Worm (Caenorhabditis elegans) whole organism, early embryonic: ENCODE data around the gene mgl-3.
"Not testable (repeated sequence)": the region's sequence is repeated elsewhere in the genome, so short reads cannot be mapped to it uniquely, and the experiment has no call there.

Source experiments
- B0310.2 ChIP-seq: sonication (generic microtip); optimal IDR thresholded peaks from 2 replicates; lab custom pipeline; 2016; ENCODE audit warnings: mild to moderate bottlenecking, missing genetic modification characterization, missing compliant biosample characterization
- F13C5.2 ChIP-seq: sonication (generic microtip); optimal IDR thresholded peaks from 2 replicates; lab custom pipeline; 2017; ENCODE audit warnings: mild to moderate bottlenecking, missing genetic modification characterization, inconsistent platforms, missing compliant biosample characterization
- aly-1 ChIP-seq: sonication (generic microtip); optimal IDR thresholded peaks from 2 replicates; lab custom pipeline; 2016; ENCODE audit warnings: missing genetic modification characterization, missing compliant biosample characterization
- ama-1 ChIP-seq: fragments of 150-350 bp; optimal IDR thresholded peaks from 2 replicates; lab custom pipeline; 2014
- ceh-13 ChIP-seq: fragments of 200-800 bp; sonication (Bioruptor generic); optimal IDR thresholded peaks from 2 replicates; lab custom pipeline; 2018; ENCODE audit warnings: mild to moderate bottlenecking, missing genetic modification characterization, missing compliant biosample characterization
- ceh-36 ChIP-seq: sonication (generic microtip); optimal IDR thresholded peaks from 2 replicates; lab custom pipeline; 2016; ENCODE audit warnings: missing genetic modification characterization, inconsistent platforms, missing compliant biosample characterization
- ets-7 ChIP-seq: sonication (generic microtip); optimal IDR thresholded peaks from 2 replicates; lab custom pipeline; 2016; ENCODE audit warnings: missing genotype, missing genetic modification characterization, missing compliant biosample characterization
- flt-1 ChIP-seq: fragments of 200-800 bp; sonication (Bioruptor generic); IDR thresholded peaks from 2 replicates; pipeline ENCODE4 v1.3.6; 2022; ENCODE audit warnings: missing genetic modification characterization, missing compliant biosample characterization
- hmbx-1 ChIP-seq: sonication (generic microtip); optimal IDR thresholded peaks from 2 replicates; lab custom pipeline; 2016; ENCODE audit warnings: mild to moderate bottlenecking, missing genetic modification characterization, missing compliant biosample characterization
- hmg-4 ChIP-seq: fragments of 200-800 bp; sonication (Bioruptor generic); optimal IDR thresholded peaks from 2 replicates; lab custom pipeline; 2018; ENCODE audit warnings: mild to moderate bottlenecking, missing genetic modification characterization, missing compliant biosample characterization
- hnd-1 ChIP-seq: sonication (generic microtip); optimal IDR thresholded peaks from 2 replicates; lab custom pipeline; 2016; ENCODE audit warnings: missing genetic modification characterization, missing compliant biosample characterization
- pes-1 ChIP-seq: fragments of 200-800 bp; sonication (Bioruptor generic); IDR thresholded peaks from 2 replicates; pipeline ENCODE4 v1.3.6; 2022; ENCODE audit warnings: missing genetic modification reagents, missing genetic modification characterization, missing compliant biosample characterization
- scrt-1 ChIP-seq: fragments of 200-800 bp; sonication (Bioruptor generic); IDR thresholded peaks from 2 replicates; pipeline ENCODE4 v1.3.6; 2022; ENCODE audit warnings: missing genetic modification characterization, missing compliant biosample characterization
- sea-1 ChIP-seq: fragments of 200-800 bp; sonication (Bioruptor generic); conservative IDR thresholded peaks from 2 replicates; pipeline ENCODE4 v1.3.6; 2022; ENCODE audit warnings: missing genetic modification characterization, missing compliant biosample characterization
- tbx-11 ChIP-seq: fragments of 200-800 bp; sonication (Bioruptor generic); IDR thresholded peaks from 2 replicates; pipeline ENCODE4 v1.3.6; 2022; ENCODE audit warnings: missing genetic modification characterization, missing compliant biosample characterization
- tbx-37 ChIP-seq: fragments of 200-800 bp; sonication (Bioruptor generic); conservative IDR thresholded peaks from 2 replicates; pipeline ENCODE4 v1.3.6; 2022; ENCODE audit warnings: missing genetic modification reagents, missing genetic modification characterization, missing compliant biosample characterization
- tra-4 ChIP-seq: sonication (generic microtip); optimal IDR thresholded peaks from 2 replicates; lab custom pipeline; 2017; ENCODE audit warnings: missing genetic modification characterization, missing compliant biosample characterization

The mgl-3 gene

DNA sequence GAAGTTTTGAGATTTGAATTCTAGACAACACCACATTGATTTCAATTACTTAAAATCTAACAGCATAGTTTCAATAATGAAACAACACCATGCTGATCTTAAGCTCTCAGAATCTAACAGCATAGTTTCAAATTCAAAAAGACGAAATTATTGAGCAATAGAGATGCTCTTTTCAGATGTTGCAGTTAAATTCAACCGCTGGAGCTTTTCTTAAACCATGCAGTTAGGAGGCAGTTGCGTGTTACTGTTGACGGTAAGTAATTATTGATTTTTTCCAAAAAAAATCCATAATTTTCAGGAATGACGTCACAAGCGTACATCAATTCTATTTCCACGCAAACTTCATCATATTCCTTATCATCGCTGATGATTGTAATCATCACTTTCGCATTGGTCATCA lies 43.9 kb downstream of the mgl-3 start, which contains the start of gene T11F8.5:
T11F8.5 (plus strand) TSS at position 301 of the 400 bp plus-strand sequence.
- TF ChIP-seq F13C5.2 (tag; lab: Kevin White, UChicago) (no peak), scrt-1 (GFP tag; lab: Robert Waterston, UW) (no peak), sea-1 (GFP tag; lab: Robert Waterston, UW) (no peak), ceh-13 (GFP tag; lab: Kevin White, UChicago) (no peak), tbx-11 (GFP tag; lab: Robert Waterston, UW) (no peak), flt-1 (GFP tag; lab: Robert Waterston, UW) (no peak), pes-1 (no peak), ama-1 (lab: Kevin White, UChicago) (no peak), hmg-4 (GFP tag; lab: Kevin White, UChicago) (no peak), B0310.2 (tag; lab: Kevin White, UChicago) (no peak), tra-4 (tag; lab: Kevin White, UChicago) (no peak), aly-1 (tag; lab: Kevin White, UChicago) (no peak), tbx-37 (no peak), ets-7 (tag; lab: Kevin White, UChicago) (no peak), hmbx-1 (tag; lab: Kevin White, UChicago) (no peak), hnd-1 (no peak)

DNA sequence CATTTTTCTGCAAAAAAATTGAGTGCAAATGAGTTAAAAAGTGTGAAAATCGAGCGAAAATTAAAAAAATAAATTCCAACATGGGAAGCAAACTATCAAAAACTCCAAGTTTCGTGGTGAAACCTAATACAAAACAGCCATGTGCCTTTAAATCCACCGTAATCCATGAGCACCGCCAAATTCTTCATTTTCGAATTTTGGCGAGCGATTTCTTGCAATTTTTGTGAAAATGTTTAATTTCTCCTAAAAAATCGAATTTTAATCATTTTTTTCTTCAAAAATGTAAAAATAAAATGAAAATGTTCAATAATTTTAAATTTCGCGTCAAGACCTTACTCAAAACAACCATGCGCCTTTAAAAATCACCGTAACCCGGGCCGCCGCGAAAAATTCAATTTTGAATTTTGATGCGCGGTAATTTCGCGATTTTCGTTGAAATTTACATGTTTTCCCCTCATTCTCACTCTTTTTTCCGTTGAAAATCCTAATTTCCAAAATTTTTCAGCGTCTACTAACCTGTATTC lies 47.5 kb downstream of the mgl-3 start, which contains the start of the genes snpc-3.1 and puf-7:
snpc-3.1 (minus strand) TSS at position 51 of the 524 bp plus-strand sequence.
puf-7 (plus strand) TSS at position 506 of the 524 bp plus-strand sequence.
- TF ChIP-seq sea-1 (GFP tag; lab: Robert Waterston, UW); hmg-4 (GFP tag; lab: Kevin White, UChicago); ama-1 (lab: Kevin White, UChicago): not testable (repeated sequence)

DNA sequence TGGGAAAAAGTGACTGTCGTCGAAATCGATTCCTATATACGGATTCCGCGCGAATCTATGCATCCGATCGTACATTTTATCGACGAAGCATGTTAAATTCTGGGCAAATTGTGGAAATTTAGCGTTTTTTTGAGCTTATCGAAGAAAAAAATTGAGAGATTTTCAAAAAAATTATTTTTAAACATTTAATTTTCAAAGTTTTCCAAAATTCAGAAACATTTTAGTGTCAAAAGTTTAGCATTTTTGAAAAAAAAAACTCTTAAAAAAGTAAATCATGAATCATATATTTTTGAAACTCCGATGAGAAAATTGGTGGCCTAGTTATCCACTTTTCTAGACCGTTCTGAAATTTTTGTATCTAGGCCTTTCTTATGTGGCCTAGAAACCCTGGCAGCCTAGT lies 52.2 kb downstream of the mgl-3 start, which contains the start of gene B0273.115:
B0273.115 (minus strand) TSS at position 101 of the 400 bp plus-strand sequence.
- not testable (repeated sequence) for TF ChIP-seq ceh-36 (tag; lab: Kevin White, UChicago); ama-1 (lab: Kevin White, UChicago); tbx-11 (GFP tag; lab: Robert Waterston, UW)

DNA sequence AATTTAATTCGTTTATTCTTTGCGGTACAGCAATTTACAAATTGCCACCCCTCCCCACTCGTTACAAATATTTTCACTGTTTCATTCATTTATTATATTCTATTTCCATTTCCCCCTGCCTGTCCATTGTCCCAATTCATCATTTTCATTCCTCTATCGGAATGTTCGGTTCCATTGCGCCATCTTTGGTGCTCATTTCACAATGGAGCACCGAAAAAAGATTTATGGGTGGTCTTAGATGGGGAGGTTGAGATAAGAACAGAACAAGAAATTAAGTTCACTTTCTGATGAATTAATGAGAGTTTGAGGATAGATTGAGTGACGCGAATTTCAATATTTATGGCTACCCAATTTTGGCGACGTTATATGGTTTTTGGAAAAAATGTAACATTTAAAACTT lies 53.4 kb downstream of the mgl-3 start:
- TF ChIP-seq B0310.2 (tag; lab: Kevin White, UChicago) = no peak
- TF ChIP-seq hmg-4 (GFP tag; lab: Kevin White, UChicago) = no peak
- TF ChIP-seq hnd-1 = no peak
- no peak for TF ChIP-seq hmbx-1 (tag; lab: Kevin White, UChicago)
- no peak for TF ChIP-seq ceh-13 (GFP tag; lab: Kevin White, UChicago)
- TF ChIP-seq ama-1 (lab: Kevin White, UChicago) = no peak
- TF ChIP-seq pes-1 = no peak
- no peak for TF ChIP-seq F13C5.2 (tag; lab: Kevin White, UChicago)
- TF ChIP-seq ets-7 (tag; lab: Kevin White, UChicago) = no peak
- TF ChIP-seq scrt-1 (GFP tag; lab: Robert Waterston, UW) = no peak
- no peak for TF ChIP-seq flt-1 (GFP tag; lab: Robert Waterston, UW)
- TF ChIP-seq ceh-36 (tag; lab: Kevin White, UChicago) = no peak
- no peak for TF ChIP-seq tra-4 (tag; lab: Kevin White, UChicago)
- TF ChIP-seq tbx-37 = no peak
- no peak for TF ChIP-seq aly-1 (tag; lab: Kevin White, UChicago)
- no peak for TF ChIP-seq tbx-11 (GFP tag; lab: Robert Waterston, UW)
- TF ChIP-seq sea-1 (GFP tag; lab: Robert Waterston, UW) = no peak

DNA sequence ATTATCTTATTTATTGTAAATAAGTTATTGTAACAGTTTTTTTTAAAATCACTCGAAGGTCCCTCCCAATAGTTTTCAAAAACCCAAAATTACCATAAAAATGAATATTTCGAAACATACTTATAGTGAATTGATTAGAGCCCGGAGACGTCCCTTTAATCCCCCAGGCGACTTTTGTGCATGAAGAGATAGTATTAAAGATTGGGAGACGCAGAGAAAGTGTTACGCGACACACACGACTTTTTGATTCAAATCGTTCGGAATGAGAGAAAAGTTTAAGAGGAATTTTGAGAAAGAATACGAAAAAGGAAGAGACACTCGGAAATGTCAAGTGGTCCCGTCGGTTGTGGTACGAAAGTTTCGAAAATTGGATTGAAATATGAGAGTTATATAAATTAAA lies 54.3 kb downstream of the mgl-3 start:
- TF ChIP-seq tbx-37 (no peak), tbx-11 (GFP tag; lab: Robert Waterston, UW) (no peak), ceh-13 (GFP tag; lab: Kevin White, UChicago) (no peak), B0310.2 (tag; lab: Kevin White, UChicago) (no peak), ets-7 (tag; lab: Kevin White, UChicago) (no peak), tra-4 (tag; lab: Kevin White, UChicago) (no peak), F13C5.2 (tag; lab: Kevin White, UChicago) (no peak), sea-1 (GFP tag; lab: Robert Waterston, UW) (no peak), scrt-1 (GFP tag; lab: Robert Waterston, UW) (no peak), pes-1 (no peak), ama-1 (lab: Kevin White, UChicago) (no peak), ceh-36 (tag; lab: Kevin White, UChicago) (no peak), flt-1 (GFP tag; lab: Robert Waterston, UW) (no peak), aly-1 (tag; lab: Kevin White, UChicago) (no peak), hnd-1 (no peak), hmg-4 (GFP tag; lab: Kevin White, UChicago) (no peak)

DNA sequence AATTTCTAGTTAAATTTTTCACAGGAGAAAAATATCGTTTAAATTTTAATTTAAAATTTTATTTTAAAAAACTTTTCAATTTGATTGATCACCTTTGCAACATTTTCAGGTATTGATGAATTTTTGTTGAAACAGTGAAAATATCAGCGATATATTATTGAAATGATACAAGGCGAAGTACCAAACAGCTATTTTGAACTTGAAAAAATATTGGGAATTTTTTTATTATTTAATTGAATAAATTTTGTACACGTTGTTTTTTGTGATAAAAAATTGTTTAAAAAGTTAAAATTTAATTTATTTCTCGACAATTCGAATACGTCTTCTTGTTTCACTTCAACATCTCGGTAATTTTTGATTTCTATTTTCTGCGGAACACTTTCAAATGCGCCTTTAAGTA lies 54.9 kb downstream of the mgl-3 start, which contains the start of gene B0273.1:
B0273.1 (plus strand) TSS at position 301 of the 400 bp plus-strand sequence.
- no peak for TF ChIP-seq sea-1 (GFP tag; lab: Robert Waterston, UW)
- no peak for TF ChIP-seq flt-1 (GFP tag; lab: Robert Waterston, UW)
- no peak for TF ChIP-seq ama-1 (lab: Kevin White, UChicago)
- TF ChIP-seq hmbx-1 (tag; lab: Kevin White, UChicago) = no peak
- TF ChIP-seq aly-1 (tag; lab: Kevin White, UChicago) = no peak
- TF ChIP-seq hmg-4 (GFP tag; lab: Kevin White, UChicago) = no peak
- no peak for TF ChIP-seq F13C5.2 (tag; lab: Kevin White, UChicago)
- no peak for TF ChIP-seq ceh-13 (GFP tag; lab: Kevin White, UChicago)
- TF ChIP-seq ceh-36 (tag; lab: Kevin White, UChicago) = no peak
- TF ChIP-seq pes-1 = no peak
- no peak for TF ChIP-seq ets-7 (tag; lab: Kevin White, UChicago)
- TF ChIP-seq B0310.2 (tag; lab: Kevin White, UChicago) = no peak
- TF ChIP-seq tbx-11 (GFP tag; lab: Robert Waterston, UW) = no peak
- TF ChIP-seq tra-4 (tag; lab: Kevin White, UChicago) = no peak
- no peak for TF ChIP-seq tbx-37
- TF ChIP-seq scrt-1 (GFP tag; lab: Robert Waterston, UW) = no peak
- no peak for TF ChIP-seq hnd-1
